Worm (Caenorhabditis elegans) whole organism, young adult: Measurements from ENCODE around the gene C29F9.8.
A peak's percentile ranks its signal among the peaks of the same experiment; 100 is the strongest.
"Not testable (repeated sequence)": the region's sequence is repeated elsewhere in the genome, so short reads cannot be mapped to it uniquely, and the experiment has no call there.

Experiments
- B0035.1 ChIP-seq: sonication (generic microtip); optimal IDR thresholded peaks from 2 replicates; lab custom pipeline; 2016; ENCODE audit warnings: missing genetic modification characterization, mild to moderate bottlenecking, missing compliant biosample characterization, missing genotype, missing genetic modification reagents
- B0261.1 ChIP-seq: sonication (generic microtip); optimal IDR thresholded peaks from 2 replicates; lab custom pipeline; 2016; ENCODE audit warnings: mild to moderate bottlenecking, missing genetic modification characterization, moderate library complexity, missing compliant biosample characterization
- B0336.3 ChIP-seq: fragments of 200-800 bp; sonication (Bioruptor generic); IDR thresholded peaks from 2 replicates; pipeline ENCODE4 v1.3.6; 2022; ENCODE audit warnings: missing genetic modification characterization, missing compliant biosample characterization
- D2030.7 ChIP-seq: fragments of 200-800 bp; sonication (Bioruptor generic); IDR thresholded peaks from 2 replicates; pipeline ENCODE4 v1.3.6; 2022; ENCODE audit warnings: missing genetic modification reagents, missing genetic modification characterization, missing compliant biosample characterization
- F10E7.11 ChIP-seq: sonication (generic microtip); optimal IDR thresholded peaks from 2 replicates; lab custom pipeline; 2017; ENCODE audit warnings: mild to moderate bottlenecking, missing genetic modification characterization, moderate library complexity, missing compliant biosample characterization
- F39B2.1 ChIP-seq: fragments of 200-800 bp; sonication (Bioruptor generic); IDR thresholded peaks from 2 replicates; pipeline ENCODE4 v1.3.6; 2022; ENCODE audit warnings: missing genetic modification reagents, missing genetic modification characterization, missing compliant biosample characterization
- K11D2.4 ChIP-seq: fragments of 200-800 bp; sonication (Bioruptor generic); IDR thresholded peaks from 2 replicates; pipeline ENCODE4 v1.3.6; 2022; ENCODE audit warnings: missing genetic modification reagents, missing genetic modification characterization, missing compliant biosample characterization
- K12H6.12 ChIP-seq: fragments of 200-800 bp; sonication (Bioruptor generic); optimal IDR thresholded peaks from 2 replicates; lab custom pipeline; 2018; ENCODE audit warnings: mild to moderate bottlenecking, missing genetic modification characterization, missing compliant biosample characterization
- Y56A3A.18 ChIP-seq: fragments of 200-800 bp; sonication (Bioruptor generic); IDR thresholded peaks from 2 replicates; pipeline ENCODE4 v1.3.6; 2022; ENCODE audit warnings: missing genetic modification reagents, missing genetic modification characterization, missing compliant biosample characterization
- ZK185.1 ChIP-seq: sonication (generic microtip); optimal IDR thresholded peaks from 2 replicates; lab custom pipeline; 2016; ENCODE audit warnings: mild to moderate bottlenecking, missing genetic modification characterization, missing compliant biosample characterization; ENCODE audit not compliant: poor library complexity, severe bottlenecking
- ama-1 ChIP-seq, 3 experiments: fragments of 150-350 bp in 1 of 3; sonication (generic microtip) in 2 of 3; optimal IDR thresholded peaks; 2 replicates each; lab custom pipeline; 2014 to 2018; ENCODE audit warnings: missing biosample characterization in 2 of 3, missing genetic modification characterization in 2 of 3, missing genetic modification reagents in 2 of 3
- athp-1 ChIP-seq: sonication (generic microtip); optimal IDR thresholded peaks from 2 replicates; lab custom pipeline; 2017; ENCODE audit warnings: mild to moderate bottlenecking, missing genetic modification characterization, missing compliant biosample characterization
- cebp-1 ChIP-seq, 2 experiments: fragments of 200-800 bp in 1 of 2; sonication (Bioruptor generic) in 1 of 2; sonication (generic microtip) in 1 of 2; IDR thresholded peaks in 1 of 2; optimal IDR thresholded peaks in 1 of 2; 2 replicates each; pipeline versions ENCODE4 v1.3.6 to Lab custom; 2017 to 2022; ENCODE audit warnings: missing compliant biosample characterization in 2 of 2, missing genetic modification characterization in 2 of 2, mild to moderate bottlenecking in 1 of 2, missing genetic modification reagents in 1 of 2, moderate library complexity in 1 of 2
- ceh-91 ChIP-seq: fragments of 200-800 bp; sonication (Bioruptor generic); IDR thresholded peaks from 2 replicates; pipeline ENCODE4 v1.3.6; 2022; ENCODE audit warnings: missing genetic modification reagents, missing genetic modification characterization, missing compliant biosample characterization
- die-1 ChIP-seq: sonication (generic microtip); optimal IDR thresholded peaks from 2 replicates; lab custom pipeline; 2016; ENCODE audit warnings: missing genotype, mild to moderate bottlenecking, missing genetic modification characterization, missing compliant biosample characterization
- dpff-1 ChIP-seq: sonication (generic microtip); optimal IDR thresholded peaks from 2 replicates; lab custom pipeline; 2017; ENCODE audit warnings: mild to moderate bottlenecking, missing genetic modification characterization, missing compliant biosample characterization
- ekl-4 ChIP-seq: fragments of 200-800 bp; sonication (Bioruptor generic); IDR thresholded peaks from 2 replicates; pipeline ENCODE4 v1.3.6; 2022; ENCODE audit warnings: missing genetic modification reagents, missing genetic modification characterization, missing compliant biosample characterization
- hmg-1.2 ChIP-seq: fragments of 200-800 bp; sonication (Bioruptor generic); IDR thresholded peaks from 2 replicates; pipeline ENCODE4 v1.3.6; 2022; ENCODE audit warnings: missing genetic modification reagents, missing genetic modification characterization, missing compliant biosample characterization
- let-607 ChIP-seq, 2 experiments: fragments of 200-800 bp in 1 of 2; sonication (Bioruptor generic) in 1 of 2; sonication (generic microtip) in 1 of 2; optimal IDR thresholded peaks; 2 replicates each; lab custom pipeline; 2016 to 2018; ENCODE audit warnings: mild to moderate bottlenecking in 2 of 2, missing compliant biosample characterization in 2 of 2, missing genetic modification characterization in 2 of 2, moderate library complexity in 2 of 2, missing genotype in 1 of 2
- lin-26 ChIP-seq: fragments of 200-800 bp; sonication (Bioruptor generic); IDR thresholded peaks from 2 replicates; pipeline ENCODE4 v1.3.6; 2022; ENCODE audit warnings: missing genetic modification reagents, missing genetic modification characterization, missing compliant biosample characterization
- lin-35 ChIP-seq, 3 experiments: fragments of 150-350 bp in 2 of 3; sonication (generic microtip) in 1 of 3; optimal IDR thresholded peaks; 2 replicates each; lab custom pipeline; 2014 to 2018; ENCODE audit warnings: missing biosample characterization in 3 of 3, missing genetic modification characterization in 3 of 3, missing genetic modification reagents in 3 of 3
- lin-40 ChIP-seq: sonication (generic microtip); optimal IDR thresholded peaks from 2 replicates; lab custom pipeline; 2016; ENCODE audit warnings: missing genetic modification characterization, mild to moderate bottlenecking, missing compliant biosample characterization, missing genotype, missing genetic modification reagents
- lin-54 ChIP-seq: fragments of 200-800 bp; sonication (Bioruptor generic); optimal IDR thresholded peaks from 2 replicates; lab custom pipeline; 2018; ENCODE audit warnings: mild to moderate bottlenecking, missing genetic modification characterization, missing compliant biosample characterization
- lir-1 ChIP-seq: fragments of 200-800 bp; sonication (Bioruptor generic); conservative IDR thresholded peaks from 2 replicates; pipeline ENCODE4 v1.3.6; 2022; ENCODE audit warnings: missing genetic modification reagents, missing genetic modification characterization, missing compliant biosample characterization
- madf-6 ChIP-seq: fragments of 200-800 bp; sonication (Bioruptor generic); IDR thresholded peaks from 2 replicates; pipeline ENCODE4 v1.3.6; 2022; ENCODE audit warnings: missing genetic modification reagents, missing genetic modification characterization, missing compliant biosample characterization
- mcd-1 ChIP-seq: fragments of 200-800 bp; sonication (Bioruptor generic); IDR thresholded peaks from 2 replicates; pipeline ENCODE4 v1.3.6; 2022; ENCODE audit warnings: missing genetic modification reagents, missing genetic modification characterization, missing compliant biosample characterization
- nfyb-1 ChIP-seq: fragments of 200-800 bp; sonication (Bioruptor generic); IDR thresholded peaks from 2 replicates; pipeline ENCODE4 v1.3.6; 2022; ENCODE audit warnings: missing genetic modification reagents, missing genetic modification characterization, missing compliant biosample characterization
- pbrm-1 ChIP-seq: fragments of 200-800 bp; sonication (Bioruptor generic); IDR thresholded peaks from 2 replicates; pipeline ENCODE4 v1.3.6; 2022; ENCODE audit warnings: missing genetic modification reagents, missing genetic modification characterization, missing compliant biosample characterization
- rpc-1 ChIP-seq, 2 experiments: fragments of 150-350 bp in 1 of 2; sonication (generic microtip) in 1 of 2; optimal IDR thresholded peaks; 2 replicates each; lab custom pipeline; 2014 to 2018; ENCODE audit warnings: missing biosample characterization in 1 of 2, missing genetic modification characterization in 1 of 2, missing genetic modification reagents in 1 of 2, missing genotype in 1 of 2
- tbp1 ChIP-seq: fragments of 200-800 bp; sonication (Bioruptor generic); optimal IDR thresholded peaks from 2 replicates; lab custom pipeline; 2018; ENCODE audit warnings: mild to moderate bottlenecking, missing genetic modification characterization, missing compliant biosample characterization
- tlf-1 ChIP-seq: fragments of 200-800 bp; sonication (Bioruptor generic); optimal IDR thresholded peaks from 2 replicates; lab custom pipeline; 2018; ENCODE audit warnings: mild to moderate bottlenecking, missing genetic modification characterization, missing compliant biosample characterization
- ztf-18 ChIP-seq: sonication (generic microtip); optimal IDR thresholded peaks from 2 replicates; lab custom pipeline; 2016; ENCODE audit warnings: missing genotype, mild to moderate bottlenecking, missing genetic modification characterization, missing compliant biosample characterization

Gene C29F9.8

DNA sequence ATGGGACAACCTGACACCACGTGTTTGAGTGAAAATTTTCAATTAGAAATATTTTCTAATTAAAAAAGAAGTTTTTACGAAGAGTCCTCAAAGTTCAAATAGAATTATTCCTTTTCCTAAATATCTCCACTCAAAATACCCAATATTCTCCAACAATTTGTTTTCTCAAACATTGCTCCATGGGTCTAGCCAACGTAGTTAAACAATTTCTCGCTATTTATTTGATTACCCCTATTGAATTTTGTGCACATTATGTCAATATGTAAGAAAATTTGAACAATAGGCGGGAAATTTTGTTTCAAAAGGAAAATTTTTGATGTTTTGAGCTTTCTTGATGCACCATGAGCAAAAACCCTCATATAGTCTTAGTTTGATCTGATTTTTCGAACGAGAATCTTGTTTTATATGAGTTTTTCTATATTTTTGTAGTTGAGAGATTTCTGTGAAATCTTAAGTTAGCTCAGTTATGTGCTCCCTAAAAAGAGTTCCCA lies 34.5 kb downstream of the C29F9.8 start:
- peak; percentile 38; the same call in 1 of the 2 replicates for TF ChIP-seq nfyb-1 (GFP tag; lab: Robert Waterston, UW)
- TF ChIP-seq lin-26 (GFP tag; lab: Robert Waterston, UW): 0 out of 2 replicates have a peak, but pooled peaks have one; percentile 39
- peak in 1 of 3 experiments; percentile 79 for TF ChIP-seq lin-35 (GFP tag; optimal IDR thresholded peaks at IDR 0.05; lab: Kevin White, UChicago)
- TF ChIP-seq ceh-91: no peak
- peak; percentile 68 for TF ChIP-seq pbrm-1 (GFP tag; lab: Robert Waterston, UW)
- no peak for TF ChIP-seq madf-6
- 0 out of 2 replicates have a peak, but pooled peaks have one; percentile 25 for TF ChIP-seq mcd-1 (GFP tag; lab: Robert Waterston, UW)
- TF ChIP-seq athp-1 (tag; lab: Kevin White, UChicago): peak; percentile 54
- 0 out of 2 replicates have a peak, but pooled peaks have one; percentile 15 for TF ChIP-seq ekl-4
- TF ChIP-seq B0336.3 (GFP tag; lab: Robert Waterston, UW): peak; percentile 70
- no peak for TF ChIP-seq dpff-1 (tag; lab: Kevin White, UChicago)
- TF ChIP-seq hmg-1.2 (GFP tag; lab: Robert Waterston, UW): peak; percentile 33; the same call in 1 of the 2 replicates
- no peak for TF ChIP-seq ama-1 (optimal IDR thresholded peaks at IDR 0.05; lab: Kevin White, UChicago)
- peak in 1 of 2 experiments; percentile 85 for TF ChIP-seq ama-1 (GFP tag; optimal IDR thresholded peaks at IDR 0.05; lab: Kevin White, UChicago)
- TF ChIP-seq ztf-18 (tag; lab: Kevin White, UChicago): no peak
- TF ChIP-seq die-1 (tag; lab: Kevin White, UChicago): no peak
- no peak for TF ChIP-seq cebp-1 (GFP tag; IDR thresholded peaks at IDR 0.05; lab: Robert Waterston, UW)
- TF ChIP-seq cebp-1 (tag; optimal IDR thresholded peaks at IDR 0.05; lab: Kevin White, UChicago): peak; percentile 56
- peak; percentile 79 for TF ChIP-seq K11D2.4 (GFP tag; lab: Robert Waterston, UW)
- TF ChIP-seq tlf-1 (GFP tag; lab: Kevin White, UChicago): peak; percentile 25
- TF ChIP-seq lin-54: peak; percentile 14
- TF ChIP-seq lin-40 (tag; lab: Kevin White, UChicago): peak; percentile 62
- peak; percentile 83 for TF ChIP-seq B0035.1 (tag; lab: Kevin White, UChicago)
- no peak for TF ChIP-seq D2030.7 (GFP tag; lab: Robert Waterston, UW)
- peak; percentile 41 for TF ChIP-seq K12H6.12
- peak; percentile 15 for TF ChIP-seq ZK185.1 (tag; lab: Kevin White, UChicago)
- TF ChIP-seq let-607 (tag; optimal IDR thresholded peaks at IDR 0.05; lab: Kevin White, UChicago): peak in 1 of 2 experiments; percentile 21
- 0 out of 2 replicates have a peak, but pooled peaks have one; percentile 30 for TF ChIP-seq Y56A3A.18 (GFP tag; lab: Robert Waterston, UW)

DNA sequence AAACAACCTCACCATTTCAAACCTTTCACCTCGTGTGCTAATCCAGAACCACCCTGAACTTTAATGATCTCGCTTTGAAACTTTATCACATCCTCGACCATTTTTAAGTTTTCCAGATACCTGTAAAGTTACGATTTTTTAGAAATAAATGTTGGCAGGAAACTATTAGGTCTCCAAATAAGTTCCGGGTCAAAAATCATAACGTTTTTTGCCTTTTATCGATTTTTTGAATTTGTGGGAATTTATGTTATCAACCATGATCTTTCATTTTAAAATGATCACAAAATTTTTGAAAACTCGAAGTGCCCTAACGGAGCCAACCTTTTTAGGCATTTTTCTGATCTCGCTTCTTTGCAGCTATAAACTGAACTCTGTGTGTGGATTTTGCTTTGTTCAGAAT lies 35.9 kb downstream of the C29F9.8 start, which contains the start of gene btb-5:
btb-5 (minus strand) TSS at position 101 of the 400 bp plus-strand sequence.
- no peak for TF ChIP-seq lir-1
- TF ChIP-seq F39B2.1 (GFP tag; lab: Robert Waterston, UW): no peak
- TF ChIP-seq F10E7.11 (tag; lab: Kevin White, UChicago): no peak

DNA sequence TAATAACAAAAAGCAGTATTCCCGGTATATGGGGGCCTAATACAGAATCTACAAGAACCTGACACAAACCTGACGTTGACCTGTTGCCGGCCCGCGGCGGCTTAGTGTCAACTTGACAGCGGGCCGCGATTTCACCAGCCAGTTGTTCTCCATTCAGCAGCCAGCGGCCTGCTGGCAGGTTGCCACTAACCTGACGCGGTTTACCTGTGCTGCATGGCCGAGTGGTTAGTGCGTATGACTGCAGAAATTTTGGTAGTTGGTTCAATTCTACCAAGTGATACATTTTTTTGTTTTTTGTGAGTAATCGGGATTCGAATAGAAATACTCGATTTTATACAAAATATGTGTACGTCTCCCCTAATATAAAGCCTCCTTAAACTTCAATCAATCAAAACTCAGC lies 38.2 kb downstream of the C29F9.8 start:
- peak; percentile 33; the same call in 1 of the 2 replicates for TF ChIP-seq nfyb-1 (GFP tag; lab: Robert Waterston, UW)
- peak; percentile 50 for TF ChIP-seq D2030.7 (GFP tag; lab: Robert Waterston, UW)
- peak; percentile 75 for TF ChIP-seq tbp1 (GFP tag; lab: Kevin White, UChicago)
- TF ChIP-seq B0261.1 (tag; lab: Kevin White, UChicago): peak; percentile 35
- TF ChIP-seq madf-6: 0 out of 2 replicates have a peak, but pooled peaks have one; percentile 15
- TF ChIP-seq rpc-1 (optimal IDR thresholded peaks at IDR 0.05; lab: Kevin White, UChicago): not testable (repeated sequence)
- TF ChIP-seq rpc-1 (tag; optimal IDR thresholded peaks at IDR 0.05; lab: Kevin White, UChicago): peak; percentile 32
